Worm (Caenorhabditis elegans) whole organism, mixed stage, embryonic: ENCODE results near the gene plpp-1.3.

Source experiments
- ces-1 ChIP-seq: fragments of 150-350 bp; optimal IDR thresholded peaks from 2 replicates; lab custom pipeline; 2014; ENCODE audit warnings: missing biosample characterization, missing genetic modification reagents, missing genetic modification characterization
- elt-3 ChIP-seq: fragments of 150-350 bp; optimal IDR thresholded peaks from 2 replicates; lab custom pipeline; 2014; ENCODE audit warnings: missing biosample characterization, missing genetic modification characterization
- ham-2 ChIP-seq: fragments of 200-800 bp; sonication (Bioruptor generic); optimal IDR thresholded peaks from 2 replicates; lab custom pipeline; 2018; ENCODE audit warnings: mild to moderate bottlenecking, missing genetic modification characterization, missing compliant biosample characterization
- lin-13 ChIP-seq: fragments of 150-350 bp; optimal IDR thresholded peaks from 2 replicates; lab custom pipeline; 2014; ENCODE audit warnings: missing biosample characterization, missing genetic modification characterization
- mab-5 ChIP-seq: fragments of 150-350 bp; optimal IDR thresholded peaks from 2 replicates; lab custom pipeline; 2014; ENCODE audit warnings: missing biosample characterization, missing genetic modification characterization
- nhr-237 ChIP-seq: fragments of 150-350 bp; optimal IDR thresholded peaks from 2 replicates; lab custom pipeline; 2014; ENCODE audit warnings: missing biosample characterization, missing genetic modification characterization
- nhr-76 ChIP-seq: sonication (generic microtip); optimal IDR thresholded peaks from 2 replicates; lab custom pipeline; 2017; ENCODE audit warnings: missing biosample characterization, missing genetic modification characterization
- pha-4 ChIP-seq: fragments of 150-350 bp; optimal IDR thresholded peaks from 2 replicates; lab custom pipeline; 2018; ENCODE audit warnings: missing biosample characterization, missing genetic modification reagents, missing genetic modification characterization
- sem-2 ChIP-seq: fragments of 200-800 bp; sonication (Bioruptor generic); optimal IDR thresholded peaks from 2 replicates; lab custom pipeline; 2018; ENCODE audit warnings: mild to moderate bottlenecking, missing genetic modification characterization, missing compliant biosample characterization
- sptf-1 ChIP-seq: sonication (generic microtip); optimal IDR thresholded peaks from 2 replicates; lab custom pipeline; 2017; ENCODE audit warnings: mild to moderate bottlenecking, missing genetic modification characterization, moderate library complexity, missing compliant biosample characterization
- unc-62 ChIP-seq: fragments of 150-350 bp; optimal IDR thresholded peaks from 2 replicates; lab custom pipeline; 2014; ENCODE audit warnings: missing biosample characterization, missing genetic modification reagents, missing genetic modification characterization
- ztf-11 ChIP-seq: fragments of 150-350 bp; optimal IDR thresholded peaks from 2 replicates; lab custom pipeline; 2014; ENCODE audit warnings: missing biosample characterization, missing genetic modification characterization

DNA sequence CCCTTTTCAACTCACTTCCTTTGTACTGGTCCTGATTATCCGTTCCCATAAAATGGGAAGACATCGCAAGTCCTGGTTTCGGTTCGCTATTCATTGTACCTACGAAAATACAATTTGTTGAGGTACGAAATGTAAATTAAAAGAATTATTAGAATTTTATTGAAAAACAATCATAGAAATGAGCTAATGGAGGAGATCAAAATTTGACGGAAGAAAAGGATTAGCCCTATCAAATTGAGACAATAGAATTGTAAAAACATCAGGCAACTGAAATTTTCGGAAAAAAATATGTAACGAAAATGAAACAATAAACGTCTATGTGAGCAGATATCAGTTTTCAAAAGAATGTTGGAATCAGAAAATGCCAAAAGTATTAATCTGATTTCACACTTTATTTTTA, 26.8 kb downstream of the plpp-1.3 start, which contains the start of gene mbr-1:
- TF ChIP-seq mab-5 (tag; lab: Kevin White, UChicago) (no peak), lin-13 (tag; lab: Kevin White, UChicago) (no peak), sptf-1 (tag; lab: Kevin White, UChicago) (no peak), elt-3 (no peak), pha-4 (tag; lab: Kevin White, UChicago) (no peak), nhr-76 (no peak), ztf-11 (no peak), ces-1 (GFP tag; lab: Kevin White, UChicago) (no peak), unc-62 (GFP tag; lab: Kevin White, UChicago) (no peak), nhr-237 (no peak), sem-2 (GFP tag; lab: Kevin White, UChicago) (no peak), ham-2 (GFP tag; lab: Kevin White, UChicago) (no peak)
